Fruit fly (Drosophila melanogaster): ENCODE data around the gene CG34124.

Gene CG34124

DNA sequence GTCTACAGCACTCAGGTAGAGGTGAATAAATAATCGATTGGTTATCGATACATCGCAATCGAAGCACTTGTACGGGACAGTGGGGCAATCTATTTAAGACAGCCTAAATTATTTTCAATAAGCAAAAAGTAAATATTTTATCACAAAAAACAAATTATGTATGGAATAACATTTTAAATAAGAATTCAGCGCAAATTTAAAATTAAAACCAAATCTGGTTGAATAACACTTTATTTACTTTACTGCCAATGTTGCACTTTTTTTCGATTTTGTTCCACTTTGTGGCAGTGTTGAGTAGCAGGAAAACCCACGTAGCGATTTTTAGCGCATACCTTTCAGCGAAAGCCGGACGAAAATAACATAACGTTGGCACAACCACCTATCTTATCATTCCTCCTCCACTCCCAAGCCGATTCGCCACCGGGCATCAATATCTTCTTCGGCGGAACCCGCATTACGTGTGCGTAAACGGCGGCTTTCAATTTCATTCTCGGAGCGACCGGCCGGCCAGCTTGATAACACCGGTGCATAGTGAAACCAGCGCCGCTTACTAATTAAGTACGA, 18.9 kb downstream of the CG34124 start, which contains the start of the genes Gmd and CG3792 (continued):
- TF ChIP-seq pb (GFP tag; optimal IDR thresholded peaks at IDR 0.05) = peak; percentile 86
- peak; percentile 77 for TF ChIP-seq CrebB (tag; optimal IDR thresholded peaks at IDR 0.05)
- peak; percentile 97 for TF ChIP-seq CG3847 (GFP tag; IDR thresholded peaks at IDR 0.05)
- TF ChIP-seq CG10209 (GFP tag; optimal IDR thresholded peaks at IDR 0.05) = peak; percentile 94
- peak; percentile 95 for TF ChIP-seq CG3281 (GFP tag; optimal IDR thresholded peaks at IDR 0.05)
- TF ChIP-seq CG12659 (GFP tag; optimal IDR thresholded peaks at IDR 0.05) = peak; percentile 97
- TF ChIP-seq CG14710 (tag; optimal IDR thresholded peaks at IDR 0.05) = peak; percentile 97
- TF ChIP-seq CG12155 (GFP tag; optimal IDR thresholded peaks at IDR 0.05) = peak; percentile 94
- TF ChIP-seq Ravus (GFP tag; IDR thresholded peaks at IDR 0.05) = peak; percentile 86
- peak; percentile 96 for TF ChIP-seq CG14441 (GFP tag; IDR thresholded peaks at IDR 0.05)
- TF ChIP-seq lilli (GFP tag; optimal IDR thresholded peaks at IDR 0.05) = peak; percentile 98
- TF ChIP-seq peb (GFP tag; IDR thresholded peaks at IDR 0.05) = peak; percentile 96
- TF ChIP-seq CG10366 (GFP tag; IDR thresholded peaks at IDR 0.05) = peak; percentile 94
- TF ChIP-seq CG11456 (GFP tag; IDR thresholded peaks at IDR 0.05) = peak; percentile 96
- TF ChIP-seq CG34376 (GFP tag; optimal IDR thresholded peaks at IDR 0.05) = peak; percentile 93
- peak; percentile 56 for TF ChIP-seq CG2129 (GFP tag; IDR thresholded peaks at IDR 0.05; ENCODE audit: partially characterized antibody)
- TF ChIP-seq nerfin-2 (GFP tag; IDR thresholded peaks at IDR 0.05; ENCODE audit: partially characterized antibody) = peak; percentile 92
- TF ChIP-seq CG31365 (tag; optimal IDR thresholded peaks at IDR 0.05) = peak; percentile 63
- peak; percentile 100 for TF ChIP-seq sens (GFP tag)
- peak; percentile 95 for TF ChIP-seq CG4730 (GFP tag; IDR thresholded peaks at IDR 0.05)
- peak; percentile 93 for TF ChIP-seq pnt (GFP tag; optimal IDR thresholded peaks at IDR 0.05)
- peak; percentile 93 for TF ChIP-seq CG18476 (GFP tag; optimal IDR thresholded peaks at IDR 0.05)
- no peak; the same call in 1 of the 2 replicates for TF ChIP-seq aop (GFP tag; IDR thresholded peaks at IDR 0.05)
- peak; percentile 94 for TF ChIP-seq wdn (GFP tag; IDR thresholded peaks at IDR 0.05)
- TF ChIP-seq fd96Cb (tag; optimal IDR thresholded peaks at IDR 0.05) = peak; percentile 91
- peak; percentile 92 for TF ChIP-seq C15 (GFP tag; IDR thresholded peaks at IDR 0.05)
- TF ChIP-seq CG3995 (GFP tag; optimal IDR thresholded peaks at IDR 0.05) = peak; percentile 85
- TF ChIP-seq Poxn (GFP tag; IDR thresholded peaks at IDR 0.05) = peak; percentile 86
- TF ChIP-seq Mrtf (GFP tag; IDR thresholded peaks at IDR 0.05) = peak; percentile 92
- TF ChIP-seq CG11247 (GFP tag; IDR thresholded peaks at IDR 0.05) = peak; percentile 96
- TF ChIP-seq lmd (GFP tag; IDR thresholded peaks at IDR 0.05) = peak; percentile 97
- TF ChIP-seq CG6689 (GFP tag; IDR thresholded peaks at IDR 0.05) = peak; percentile 97
- no peak for TF ChIP-seq D (optimal IDR thresholded peaks at IDR 0.05)
- peak; percentile 90 for TF ChIP-seq D (GFP tag; optimal IDR thresholded peaks at IDR 0.05)
- TF ChIP-seq sc (optimal IDR thresholded peaks at IDR 0.05) = no peak
- TF ChIP-seq sc (GFP tag; optimal IDR thresholded peaks at IDR 0.05) = peak; percentile 82
- TF ChIP-seq Rfx (GFP tag; IDR thresholded peaks at IDR 0.05) = peak; percentile 97
- peak; percentile 97 for TF ChIP-seq dysf (GFP tag; IDR thresholded peaks at IDR 0.05)
- TF ChIP-seq chn (GFP tag; optimal IDR thresholded peaks at IDR 0.05) = peak; percentile 96
- peak; percentile 76 for TF ChIP-seq Sry-β (GFP tag; optimal IDR thresholded peaks at IDR 0.05)
- peak; percentile 83 for TF ChIP-seq Adf1 (GFP tag; IDR thresholded peaks at IDR 0.05)
- peak; percentile 91 for TF ChIP-seq Blimp-1 (GFP tag; optimal IDR thresholded peaks at IDR 0.05)
- TF ChIP-seq HHEX (GFP tag; optimal IDR thresholded peaks at IDR 0.05) = peak; percentile 94
- peak; percentile 94 for TF ChIP-seq bcd (GFP tag; optimal IDR thresholded peaks at IDR 0.05)
- TF ChIP-seq CG6765 (GFP tag; optimal IDR thresholded peaks at IDR 0.05) = peak; percentile 90
- TF ChIP-seq Optix (GFP tag; IDR thresholded peaks at IDR 0.05) = peak; percentile 81
- TF ChIP-seq CG10654 (GFP tag; optimal IDR thresholded peaks at IDR 0.05) = peak; percentile 92
- TF ChIP-seq Nf-YC (tag; optimal IDR thresholded peaks at IDR 0.05) = peak; percentile 90
- TF ChIP-seq H15 (GFP tag; IDR thresholded peaks at IDR 0.05) = peak; percentile 95
- peak; percentile 92 for TF ChIP-seq oc (tag; optimal IDR thresholded peaks at IDR 0.05)
- TF ChIP-seq esg (GFP tag; conservative IDR thresholded peaks at IDR 0.05) = peak; percentile 95
- TF ChIP-seq E2f2 (GFP tag; IDR thresholded peaks at IDR 0.05) = peak; percentile 81

Data from whole organism, embryonic.